Fruit fly (Drosophila melanogaster) whole organism, embryonic: ENCODE data around the gene Efhc1.1.

Experiments
- Antp ChIP-seq: fragments of 200-800 bp; sonication (Bioruptor generic); optimal IDR thresholded peaks from 3 replicates; lab custom pipeline; 2016; ENCODE audit warnings: missing biosample characterization, missing genetic modification characterization
- CG10147 ChIP-seq: fragments of 200-800 bp; sonication (Bioruptor generic); optimal IDR thresholded peaks from 2 replicates; lab custom pipeline; 2019; ENCODE audit warnings: missing biosample characterization, mild to moderate bottlenecking, missing genetic modification characterization, moderate library complexity
- CG10267 ChIP-seq: fragments of 200-800 bp; sonication (Bioruptor generic); optimal IDR thresholded peaks from 2 replicates; lab custom pipeline; 2018; ENCODE audit warnings: missing biosample characterization, mild to moderate bottlenecking, missing genetic modification characterization, moderate library complexity
- CG11696 ChIP-seq: fragments of 200-800 bp; sonication (Bioruptor generic); IDR thresholded peaks from 2 replicates; pipeline ENCODE4 v1.3.6; 2022; ENCODE audit warnings: missing biosample characterization, missing genetic modification characterization
- CG1233 ChIP-seq: fragments of 200-800 bp; sonication (Bioruptor generic); optimal IDR thresholded peaks from 4 replicates; lab custom pipeline; 2018; ENCODE audit warnings: missing biosample characterization, mild to moderate bottlenecking, missing genetic modification characterization
- CG13424 ChIP-seq: fragments of 200-800 bp; sonication (Bioruptor generic); optimal IDR thresholded peaks from 2 replicates; lab custom pipeline; 2019; ENCODE audit warnings: missing biosample characterization, mild to moderate bottlenecking, missing genetic modification characterization, moderate library complexity
- CG15696 ChIP-seq: fragments of 200-800 bp; sonication (Bioruptor generic); optimal IDR thresholded peaks from 2 replicates; lab custom pipeline; 2019; ENCODE audit warnings: missing biosample characterization, mild to moderate bottlenecking, missing genetic modification characterization, moderate library complexity
- CG16863 ChIP-seq: fragments of 200-800 bp; sonication (Bioruptor generic); optimal IDR thresholded peaks from 3 replicates; lab custom pipeline; 2016; ENCODE audit warnings: missing biosample characterization, missing genetic modification characterization
- CG17385 ChIP-seq: fragments of 200-800 bp; sonication (Bioruptor generic); optimal IDR thresholded peaks from 3 replicates; lab custom pipeline; 2018; ENCODE audit warnings: missing biosample characterization, mild to moderate bottlenecking, missing genetic modification characterization
- CG18764 ChIP-seq: fragments of 200-800 bp; sonication (Bioruptor generic); optimal IDR thresholded peaks from 3 replicates; lab custom pipeline; 2016; ENCODE audit warnings: missing biosample characterization, missing genetic modification characterization
- CG2120 ChIP-seq: fragments of 200-800 bp; sonication (Bioruptor generic); optimal IDR thresholded peaks from 3 replicates; lab custom pipeline; 2016; ENCODE audit warnings: missing biosample characterization, missing genetic modification characterization
- CG2712 ChIP-seq: fragments of 200-800 bp; optimal IDR thresholded peaks from 3 replicates; lab custom pipeline; 2019; ENCODE audit warnings: missing biosample characterization, mild to moderate bottlenecking, missing genetic modification characterization, moderate library complexity
- CG32767 ChIP-seq: fragments of 200-800 bp; sonication (Bioruptor generic); IDR thresholded peaks from 2 replicates; pipeline ENCODE4 v1.3.6; 2022; ENCODE audit warnings: missing biosample characterization, missing genetic modification characterization
- CG3407 ChIP-seq: fragments of 200-800 bp; sonication (Bioruptor generic); optimal IDR thresholded peaks from 2 replicates; lab custom pipeline; 2018; ENCODE audit warnings: missing biosample characterization, mild to moderate bottlenecking, missing genetic modification characterization
- CG4282 ChIP-seq: fragments of 200-800 bp; sonication (Bioruptor generic); optimal IDR thresholded peaks from 2 replicates; lab custom pipeline; 2016; ENCODE audit warnings: missing biosample characterization, missing genetic modification characterization
- CG4617 ChIP-seq: fragments of 200-800 bp; sonication (Bioruptor generic); optimal IDR thresholded peaks from 3 replicates; lab custom pipeline; 2016; ENCODE audit warnings: missing biosample characterization, missing genetic modification characterization, borderline replicate concordance
- CG6683 ChIP-seq: fragments of 200-800 bp; sonication (Bioruptor generic); optimal IDR thresholded peaks from 2 replicates; lab custom pipeline; 2017; ENCODE audit warnings: missing biosample characterization, mild to moderate bottlenecking, missing genetic modification characterization, missing genetic modification reagents
- CG6854 ChIP-seq: fragments of 200-800 bp; sonication (Bioruptor generic); optimal IDR thresholded peaks from 3 replicates; lab custom pipeline; 2017; ENCODE audit warnings: missing biosample characterization, mild to moderate bottlenecking, missing genetic modification characterization
- CG7786 ChIP-seq: fragments of 200-800 bp; sonication (Bioruptor generic); optimal IDR thresholded peaks from 2 replicates; lab custom pipeline; 2016; ENCODE audit warnings: missing biosample characterization, missing genetic modification characterization
- CG9437 ChIP-seq: fragments of 200-800 bp; sonication (Bioruptor generic); optimal IDR thresholded peaks from 2 replicates; lab custom pipeline; 2018; ENCODE audit warnings: missing biosample characterization, mild to moderate bottlenecking, missing genetic modification characterization
- CG9797 ChIP-seq: fragments of 200-800 bp; sonication (Bioruptor generic); optimal IDR thresholded peaks from 3 replicates; lab custom pipeline; 2018; ENCODE audit warnings: missing biosample characterization, mild to moderate bottlenecking, missing genetic modification characterization
- Chrac-16 ChIP-seq: fragments of 200-800 bp; sonication (Bioruptor generic); optimal IDR thresholded peaks from 3 replicates; lab custom pipeline; 2016; ENCODE audit warnings: missing biosample characterization, missing genetic modification characterization
- Deaf1 ChIP-seq: fragments of 200-800 bp; optimal IDR thresholded peaks from 3 replicates; lab custom pipeline; 2019; ENCODE audit warnings: missing biosample characterization, mild to moderate bottlenecking, missing genetic modification characterization, moderate library complexity
- Doc3 ChIP-seq: fragments of 200-800 bp; sonication (Bioruptor generic); IDR thresholded peaks from 3 replicates; pipeline ENCODE4 v1.3.6; 2022; ENCODE audit warnings: missing biosample characterization, missing genetic modification characterization; ENCODE audit not compliant: partially characterized antibody
- Gsc ChIP-seq: fragments of 200-800 bp; sonication (Bioruptor generic); IDR thresholded peaks from 2 replicates; pipeline ENCODE4 v1.3.6; 2022; ENCODE audit warnings: missing biosample characterization, missing genetic modification characterization
- HLH54F ChIP-seq: fragments of 200-800 bp; sonication (Bioruptor generic); optimal IDR thresholded peaks from 3 replicates; lab custom pipeline; 2016; ENCODE audit warnings: missing biosample characterization, missing genetic modification characterization
- Hmr ChIP-seq: fragments of 200-800 bp; sonication (Bioruptor generic); optimal IDR thresholded peaks from 3 replicates; lab custom pipeline; 2017; ENCODE audit warnings: mild to moderate bottlenecking, missing biosample characterization, missing genetic modification reagents, missing genetic modification characterization
- Hr39 ChIP-seq: fragments of >200 bp; optimal IDR thresholded peaks from 2 replicates; lab custom pipeline; 2017
- Max ChIP-seq: fragments of 200-800 bp; sonication (Bioruptor generic); optimal IDR thresholded peaks from 2 replicates; lab custom pipeline; 2016; ENCODE audit warnings: missing biosample characterization, mild to moderate bottlenecking, missing genetic modification characterization
- Meics ChIP-seq: fragments of 200-800 bp; sonication (Bioruptor generic); optimal IDR thresholded peaks from 2 replicates; lab custom pipeline; 2017; ENCODE audit warnings: missing biosample characterization, mild to moderate bottlenecking, missing genetic modification characterization
- Nf-YB ChIP-seq: fragments of 200-800 bp; sonication (Bioruptor generic); optimal IDR thresholded peaks from 3 replicates; lab custom pipeline; 2019; ENCODE audit warnings: missing biosample characterization, mild to moderate bottlenecking, missing genetic modification characterization, moderate library complexity
- Scr ChIP-seq: fragments of 200-800 bp; sonication (Bioruptor generic); IDR thresholded peaks from 2 replicates; pipeline ENCODE4 v1.3.6; 2022; ENCODE audit warnings: missing biosample characterization, missing genetic modification characterization; ENCODE audit not compliant: partially characterized antibody
- Sox100B ChIP-seq: fragments of 200-800 bp; sonication (Bioruptor generic); optimal IDR thresholded peaks from 3 replicates; lab custom pipeline; 2018; ENCODE audit warnings: missing biosample characterization, mild to moderate bottlenecking, missing genetic modification characterization
- Tbp ChIP-seq: fragments of >200 bp; optimal IDR thresholded peaks from 2 replicates; lab custom pipeline; 2018; ENCODE audit warnings: missing biosample characterization, missing genetic modification characterization
- al ChIP-seq: fragments of 200-800 bp; sonication (Bioruptor generic); IDR thresholded peaks from 2 replicates; pipeline ENCODE4 v1.3.6; 2022; ENCODE audit warnings: missing biosample characterization, missing genetic modification characterization
- aop ChIP-seq: fragments of 200-800 bp; sonication (Bioruptor generic); IDR thresholded peaks from 2 replicates; pipeline ENCODE4 v1.3.6; 2022; ENCODE audit warnings: missing biosample characterization, missing genetic modification characterization
- az2 ChIP-seq: fragments of 200-800 bp; sonication (Bioruptor generic); optimal IDR thresholded peaks from 3 replicates; lab custom pipeline; 2016; ENCODE audit warnings: missing biosample characterization, missing genetic modification characterization
- bcd ChIP-seq: fragments of 200-800 bp; sonication (Bioruptor generic); optimal IDR thresholded peaks from 2 replicates; lab custom pipeline; 2017; ENCODE audit warnings: missing biosample characterization, mild to moderate bottlenecking, missing genetic modification characterization
- cas ChIP-seq: fragments of 200-800 bp; sonication (Bioruptor generic); IDR thresholded peaks from 2 replicates; pipeline ENCODE4 v1.3.6; 2022; ENCODE audit warnings: missing biosample characterization, missing genetic modification characterization
- dmrt99B ChIP-seq: fragments of 200-800 bp; sonication (Bioruptor generic); optimal IDR thresholded peaks from 2 replicates; lab custom pipeline; 2018; ENCODE audit warnings: missing biosample characterization, mild to moderate bottlenecking, missing genetic modification characterization, moderate library complexity
- eyg ChIP-seq: fragments of 200-800 bp; sonication (Bioruptor generic); optimal IDR thresholded peaks from 3 replicates; lab custom pipeline; 2016; ENCODE audit warnings: missing biosample characterization, missing genetic modification characterization
- ftz-f1 ChIP-seq: fragments of 200-800 bp; sonication (Bioruptor generic); optimal IDR thresholded peaks from 2 replicates; lab custom pipeline; 2016; ENCODE audit warnings: missing biosample characterization, missing genetic modification characterization
- gsb ChIP-seq: fragments of 200-800 bp; sonication (Bioruptor generic); IDR thresholded peaks from 2 replicates; pipeline ENCODE4 v1.3.6; 2022; ENCODE audit warnings: missing biosample characterization, missing genetic modification characterization
- gt ChIP-seq: fragments of 200-800 bp; sonication (Bioruptor generic); IDR thresholded peaks from 2 replicates; pipeline ENCODE4 v1.3.6; 2022; ENCODE audit warnings: missing biosample characterization, missing genetic modification characterization
- h ChIP-seq: fragments of >200 bp; optimal IDR thresholded peaks from 2 replicates; lab custom pipeline; 2017
- hbn ChIP-seq: fragments of 200-800 bp; sonication (Bioruptor generic); IDR thresholded peaks from 2 replicates; pipeline ENCODE4 v1.3.6; 2022; ENCODE audit warnings: missing biosample characterization, missing genetic modification characterization; ENCODE audit not compliant: partially characterized antibody
- jigr1 ChIP-seq: fragments of 200-800 bp; sonication (Bioruptor generic); IDR thresholded peaks from 3 replicates; pipeline ENCODE4 v1.3.6; 2022; ENCODE audit warnings: missing biosample characterization, missing genetic modification characterization
- jumu ChIP-seq: fragments of 200-800 bp; sonication (Bioruptor generic); optimal IDR thresholded peaks from 3 replicates; lab custom pipeline; 2016; ENCODE audit warnings: missing biosample characterization, missing genetic modification characterization
- lilli ChIP-seq: fragments of 200-800 bp; sonication (Bioruptor generic); optimal IDR thresholded peaks from 3 replicates; lab custom pipeline; 2016; ENCODE audit warnings: missing biosample characterization, missing genetic modification characterization
- tna ChIP-seq: fragments of 200-800 bp; sonication (Bioruptor generic); IDR thresholded peaks from 2 replicates; pipeline ENCODE4 v1.3.6; 2022; ENCODE audit warnings: missing biosample characterization, missing genetic modification characterization; ENCODE audit not compliant: partially characterized antibody
- toy ChIP-seq: fragments of 200-800 bp; sonication (Bioruptor generic); IDR thresholded peaks from 2 replicates; pipeline ENCODE4 v1.3.6; 2022; ENCODE audit warnings: missing biosample characterization, missing genetic modification characterization
- tup ChIP-seq: fragments of 200-800 bp; sonication (Bioruptor generic); optimal IDR thresholded peaks from 2 replicates; lab custom pipeline; 2016; ENCODE audit warnings: missing biosample characterization, mild to moderate bottlenecking, missing genetic modification characterization, moderate library complexity

Gene Efhc1.1

dm6 chrX:15740288-15740726 is 43.2 kb downstream of the Efhc1.1 start (continued):
- no peak for TF ChIP-seq CG9797 (GFP tag; lab: Kevin White, UChicago)
- 0 out of 2 replicates have a peak, but pooled peaks have one; percentile 40 for TF ChIP-seq toy (GFP tag; lab: Robert Waterston, UW)
- TF ChIP-seq Gsc (GFP tag; lab: Robert Waterston, UW), result 0 out of 2 replicates have a peak, but pooled peaks have one; percentile 30
- no peak for TF ChIP-seq CG32767 (GFP tag; lab: Robert Waterston, UW)
- TF ChIP-seq Deaf1, result peak; percentile 77
- TF ChIP-seq CG9437, result no peak
- TF ChIP-seq dmrt99B (tag; lab: Kevin White, UChicago), result peak; percentile 71
- TF ChIP-seq gsb (GFP tag; lab: Robert Waterston, UW), result peak; percentile 70
- TF ChIP-seq CG13424 (tag; lab: Kevin White, UChicago), result peak; percentile 77
- TF ChIP-seq CG18764 (GFP tag; lab: Kevin White, UChicago), result peak; percentile 45
- TF ChIP-seq Hmr (GFP tag; lab: Kevin White, UChicago), result peak; percentile 89
- TF ChIP-seq aop (GFP tag; lab: Robert Waterston, UW), result no peak
- TF ChIP-seq ftz-f1 (GFP tag; lab: Kevin White, UChicago), result no peak
- peak; percentile 44 for TF ChIP-seq Antp (GFP tag; lab: Kevin White, UChicago)
- no peak for TF ChIP-seq Doc3 (GFP tag; lab: Robert Waterston, UW)
- peak; percentile 40 for TF ChIP-seq CG10267 (tag; lab: Kevin White, UChicago)
- TF ChIP-seq hbn (GFP tag; lab: Robert Waterston, UW), result no peak
- TF ChIP-seq Sox100B (GFP tag; lab: Kevin White, UChicago), result no peak
- no peak for TF ChIP-seq Hr39 (lab: Kevin White, UChicago)
- peak; percentile 63 for TF ChIP-seq Chrac-16 (GFP tag; lab: Kevin White, UChicago)
- peak; percentile 73 for TF ChIP-seq cas
- TF ChIP-seq CG16863 (GFP tag; lab: Kevin White, UChicago), result peak; percentile 54
- no peak for TF ChIP-seq jigr1 (GFP tag; lab: Robert Waterston, UW)
- no peak for TF ChIP-seq CG3407
- TF ChIP-seq CG15696 (tag; lab: Kevin White, UChicago), result no peak
- peak; percentile 85 for TF ChIP-seq lilli
- peak; percentile 55 for TF ChIP-seq CG6854
- TF ChIP-seq eyg, result no peak
- peak; percentile 53 for TF ChIP-seq az2
- TF ChIP-seq h (lab: Kevin White, UChicago), result no peak
- TF ChIP-seq CG6683 (GFP tag; lab: Kevin White, UChicago), result peak; percentile 63
- peak; percentile 20 for TF ChIP-seq Max (GFP tag; lab: Kevin White, UChicago)
- TF ChIP-seq HLH54F (GFP tag; lab: Kevin White, UChicago), result peak; percentile 62
- TF ChIP-seq CG1233, result peak; percentile 46
- peak; percentile 60 for TF ChIP-seq bcd (GFP tag; lab: Kevin White, UChicago)
- peak; percentile 91 for TF ChIP-seq CG2120
- peak; percentile 66; the same call in 1 of the 2 replicates for TF ChIP-seq al (GFP tag; lab: Robert Waterston, UW)
- TF ChIP-seq CG7786 (GFP tag; lab: Kevin White, UChicago), result peak; percentile 66
- TF ChIP-seq CG4282, result no peak
- no peak for TF ChIP-seq tup (GFP tag; lab: Kevin White, UChicago)
- peak; percentile 70 for TF ChIP-seq CG10147
- TF ChIP-seq gt (GFP tag; lab: Robert Waterston, UW), result no peak
- no peak for TF ChIP-seq tna (GFP tag; lab: Robert Waterston, UW)
- peak; percentile 44 for TF ChIP-seq Nf-YB (GFP tag; lab: Kevin White, UChicago)
- TF ChIP-seq Tbp, result no peak
- TF ChIP-seq CG2712 (tag; lab: Kevin White, UChicago), result peak; percentile 61
- TF ChIP-seq Meics, result peak; percentile 85
- TF ChIP-seq Scr (GFP tag; lab: Robert Waterston, UW), result no peak
- TF ChIP-seq CG17385 (GFP tag; lab: Kevin White, UChicago), result peak; percentile 68
- no peak for TF ChIP-seq CG4617 (GFP tag; lab: Kevin White, UChicago)
- TF ChIP-seq CG11696 (GFP tag; lab: Robert Waterston, UW), result peak; percentile 64
- peak; percentile 44 for TF ChIP-seq jumu (GFP tag; lab: Kevin White, UChicago)
